Fruit fly (Drosophila melanogaster) whole organism, prepupa: Measurements from ENCODE around the gene Art4.

Experiments
- Blimp-1 ChIP-seq: fragments of 200-800 bp; sonication (Bioruptor generic); optimal IDR thresholded peaks from 3 replicates; lab custom pipeline; 2017; ENCODE audit warnings: missing biosample characterization, missing genetic modification characterization, mild to moderate bottlenecking, moderate library complexity, missing genetic modification reagents
- CG10631 ChIP-seq: fragments of 200-800 bp; sonication (Bioruptor generic); optimal IDR thresholded peaks from 2 replicates; lab custom pipeline; 2016; ENCODE audit warnings: missing biosample characterization, missing genetic modification characterization
- CG1621 ChIP-seq: fragments of 200-800 bp; sonication (Bioruptor generic); optimal IDR thresholded peaks from 3 replicates; lab custom pipeline; 2018; ENCODE audit warnings: missing biosample characterization, mild to moderate bottlenecking, missing genetic modification characterization
- CG16779 ChIP-seq: fragments of 200-800 bp; sonication (Bioruptor generic); optimal IDR thresholded peaks from 3 replicates; lab custom pipeline; 2017; ENCODE audit warnings: missing biosample characterization, mild to moderate bottlenecking, missing genetic modification characterization
- CG3032 ChIP-seq: fragments of 200-800 bp; optimal IDR thresholded peaks from 2 replicates; lab custom pipeline; 2019; ENCODE audit warnings: missing biosample characterization, mild to moderate bottlenecking, missing genetic modification characterization, moderate library complexity
- CG31627 ChIP-seq: fragments of 200-800 bp; sonication (Bioruptor generic); optimal IDR thresholded peaks from 3 replicates; lab custom pipeline; 2016; ENCODE audit warnings: missing biosample characterization, missing genetic modification characterization
- CG32006 ChIP-seq: fragments of 200-800 bp; sonication (Bioruptor generic); optimal IDR thresholded peaks from 3 replicates; lab custom pipeline; 2017; ENCODE audit warnings: missing biosample characterization, mild to moderate bottlenecking, missing genetic modification characterization
- CG34406 ChIP-seq: fragments of 200-800 bp; sonication (Bioruptor generic); optimal IDR thresholded peaks from 3 replicates; lab custom pipeline; 2016; ENCODE audit warnings: missing biosample characterization, missing genetic modification characterization
- CG3919 ChIP-seq: fragments of 200-800 bp; sonication (Bioruptor generic); optimal IDR thresholded peaks from 3 replicates; lab custom pipeline; 2016; ENCODE audit warnings: missing biosample characterization, missing genetic modification characterization
- CG4318 ChIP-seq: fragments of 200-800 bp; sonication (Bioruptor generic); optimal IDR thresholded peaks from 3 replicates; lab custom pipeline; 2017; ENCODE audit warnings: missing biosample characterization, mild to moderate bottlenecking, missing genetic modification characterization
- CG6276 ChIP-seq: fragments of 200-800 bp; sonication (Bioruptor generic); optimal IDR thresholded peaks from 2 replicates; lab custom pipeline; 2017; ENCODE audit warnings: missing biosample characterization, mild to moderate bottlenecking, missing genetic modification characterization
- CG6808 ChIP-seq: fragments of 200-800 bp; sonication (Bioruptor generic); optimal IDR thresholded peaks from 3 replicates; lab custom pipeline; 2017; ENCODE audit warnings: missing biosample characterization, missing genetic modification characterization, mild to moderate bottlenecking, moderate library complexity, missing genetic modification reagents
- CG6854 ChIP-seq: fragments of 200-800 bp; sonication (Bioruptor generic); optimal IDR thresholded peaks from 2 replicates; lab custom pipeline; 2017; ENCODE audit warnings: missing biosample characterization, mild to moderate bottlenecking, missing genetic modification characterization
- CG7368 ChIP-seq: fragments of 200-800 bp; sonication (Bioruptor generic); optimal IDR thresholded peaks from 3 replicates; lab custom pipeline; 2016; ENCODE audit warnings: missing biosample characterization, missing genetic modification characterization
- CG8119 ChIP-seq: fragments of 200-800 bp; sonication (Bioruptor generic); IDR thresholded peaks from 3 replicates; pipeline ENCODE4 v1.3.6; 2022; ENCODE audit warnings: missing biosample characterization, missing genetic modification characterization
- CG8319 ChIP-seq: fragments of 200-800 bp; sonication (Bioruptor generic); optimal IDR thresholded peaks from 3 replicates; lab custom pipeline; 2016; ENCODE audit warnings: missing biosample characterization, missing genetic modification characterization
- CG9139 ChIP-seq: fragments of 200-800 bp; sonication (Bioruptor generic); optimal IDR thresholded peaks from 3 replicates; lab custom pipeline; 2017; ENCODE audit warnings: missing biosample characterization, mild to moderate bottlenecking, missing genetic modification characterization
- Eip75B ChIP-seq: fragments of 200-800 bp; sonication (Bioruptor generic); optimal IDR thresholded peaks from 3 replicates; lab custom pipeline; 2016; ENCODE audit warnings: missing biosample characterization, missing genetic modification characterization
- Eip78C ChIP-seq: fragments of 200-800 bp; sonication (Bioruptor generic); peaks from one replicate; lab custom pipeline; 2016; ENCODE audit warnings: missing biosample characterization, missing genetic modification characterization
- Eip93F ChIP-seq: fragments of 200-800 bp; sonication (Bioruptor generic); optimal IDR thresholded peaks from 2 replicates; lab custom pipeline; 2016; ENCODE audit warnings: missing biosample characterization, mild to moderate bottlenecking, missing genetic modification characterization
- Ets21C ChIP-seq: fragments of 200-800 bp; sonication (Bioruptor generic); optimal IDR thresholded peaks from 3 replicates; lab custom pipeline; 2016; ENCODE audit warnings: missing biosample characterization, missing genetic modification characterization
- Ets96B ChIP-seq: fragments of 200-800 bp; optimal IDR thresholded peaks from 2 replicates; lab custom pipeline; 2019; ENCODE audit warnings: missing biosample characterization, mild to moderate bottlenecking, missing genetic modification characterization, moderate library complexity
- Gug ChIP-seq: fragments of 200-800 bp; sonication (Bioruptor generic); IDR thresholded peaks from 2 replicates; pipeline ENCODE4 v1.3.6; 2022; ENCODE audit warnings: missing biosample characterization, missing genetic modification characterization
- Hr39 ChIP-seq: fragments of 200-800 bp; sonication (Bioruptor generic); optimal IDR thresholded peaks from 2 replicates; lab custom pipeline; 2016; ENCODE audit warnings: missing biosample characterization, missing genetic modification characterization
- Lpt ChIP-seq: fragments of 200-800 bp; sonication (Bioruptor generic); optimal IDR thresholded peaks from 3 replicates; lab custom pipeline; 2016; ENCODE audit warnings: missing biosample characterization, missing genetic modification characterization
- Met ChIP-seq: fragments of 200-800 bp; sonication (Bioruptor generic); optimal IDR thresholded peaks from 3 replicates; lab custom pipeline; 2016; ENCODE audit warnings: missing biosample characterization, missing genetic modification characterization
- OdsH ChIP-seq: fragments of 200-800 bp; sonication (Bioruptor generic); optimal IDR thresholded peaks from 3 replicates; lab custom pipeline; 2016; ENCODE audit warnings: missing biosample characterization, missing genetic modification characterization
- Smox ChIP-seq: fragments of 200-800 bp; sonication (Bioruptor generic); optimal IDR thresholded peaks from 3 replicates; lab custom pipeline; 2016; ENCODE audit warnings: missing biosample characterization, missing genetic modification characterization
- Sox14 ChIP-seq: fragments of 200-800 bp; sonication (Bioruptor generic); optimal IDR thresholded peaks from 3 replicates; lab custom pipeline; 2016; ENCODE audit warnings: missing biosample characterization, missing genetic modification characterization
- Sox15 ChIP-seq: fragments of 200-800 bp; sonication (Bioruptor generic); optimal IDR thresholded peaks from 3 replicates; lab custom pipeline; 2016; ENCODE audit warnings: missing biosample characterization, missing genetic modification characterization
- achi ChIP-seq: fragments of 200-800 bp; sonication (Bioruptor generic); optimal IDR thresholded peaks from 3 replicates; lab custom pipeline; 2016; ENCODE audit warnings: missing biosample characterization, missing genetic modification characterization
- acj6 ChIP-seq: fragments of 200-800 bp; sonication (Bioruptor generic); optimal IDR thresholded peaks from 3 replicates; lab custom pipeline; 2016; ENCODE audit warnings: missing biosample characterization, missing genetic modification characterization
- cyc ChIP-seq: fragments of 200-800 bp; sonication (Bioruptor generic); optimal IDR thresholded peaks from 3 replicates; lab custom pipeline; 2016; ENCODE audit warnings: missing biosample characterization, missing genetic modification characterization
- dac ChIP-seq: fragments of 200-800 bp; sonication (Bioruptor generic); optimal IDR thresholded peaks from 2 replicates; lab custom pipeline; 2017; ENCODE audit warnings: missing biosample characterization, mild to moderate bottlenecking, missing genetic modification characterization
- dsx ChIP-seq: fragments of 200-800 bp; optimal IDR thresholded peaks from 3 replicates; lab custom pipeline; 2019; ENCODE audit warnings: missing biosample characterization, mild to moderate bottlenecking, missing genetic modification characterization, moderate library complexity; ENCODE audit not compliant: poor library complexity, severe bottlenecking
- eg ChIP-seq: fragments of 200-800 bp; sonication (Bioruptor generic); IDR thresholded peaks from 3 replicates; pipeline ENCODE4 v1.3.6; 2022; ENCODE audit warnings: missing biosample characterization, missing genetic modification characterization
- esn ChIP-seq: fragments of 200-800 bp; sonication (Bioruptor generic); optimal IDR thresholded peaks from 2 replicates; lab custom pipeline; 2016; ENCODE audit warnings: missing biosample characterization, mild to moderate bottlenecking, missing genetic modification characterization, moderate library complexity
- fd59A ChIP-seq: fragments of 200-800 bp; sonication (Bioruptor generic); optimal IDR thresholded peaks from 2 replicates; lab custom pipeline; 2017; ENCODE audit warnings: missing biosample characterization, mild to moderate bottlenecking, missing genetic modification characterization, missing genetic modification reagents
- fd85E ChIP-seq: fragments of 200-800 bp; sonication (Bioruptor generic); optimal IDR thresholded peaks from 3 replicates; lab custom pipeline; 2016; ENCODE audit warnings: missing biosample characterization, missing genetic modification characterization
- fkh ChIP-seq: fragments of 200-800 bp; sonication (Bioruptor generic); optimal IDR thresholded peaks from 3 replicates; lab custom pipeline; 2017; ENCODE audit warnings: missing biosample characterization, mild to moderate bottlenecking, missing genetic modification characterization, moderate library complexity
- salr ChIP-seq, 2 experiments: fragments of 200-800 bp; sonication (Bioruptor generic); optimal IDR thresholded peaks; 3 replicates each; lab custom pipeline; 2016 to 2018; ENCODE audit warnings: missing biosample characterization in 2 of 2, missing genetic modification characterization in 2 of 2, mild to moderate bottlenecking in 1 of 2
- ss ChIP-seq, 2 experiments: fragments of 200-800 bp; sonication (Bioruptor generic); optimal IDR thresholded peaks; 2 replicates in 1 of 2; 3 replicates in 1 of 2; lab custom pipeline; 2017 to 2018; ENCODE audit warnings: mild to moderate bottlenecking in 2 of 2, missing biosample characterization in 2 of 2, missing genetic modification characterization in 2 of 2, moderate library complexity in 1 of 2
- svp ChIP-seq: fragments of 200-800 bp; sonication (Bioruptor generic); peaks from one replicate; lab custom pipeline; 2016; ENCODE audit warnings: missing biosample characterization, missing genetic modification characterization
- topi ChIP-seq: fragments of 200-800 bp; sonication (Bioruptor generic); optimal IDR thresholded peaks from 3 replicates; lab custom pipeline; 2016; ENCODE audit warnings: missing biosample characterization, missing genetic modification characterization
- vri ChIP-seq: fragments of 200-800 bp; sonication (Bioruptor generic); optimal IDR thresholded peaks from 3 replicates; lab custom pipeline; 2016; ENCODE audit warnings: missing biosample characterization, mild to moderate bottlenecking, missing genetic modification characterization

Art4 gene

dm6 chr3R:9934863-9935262 is 51.0 kb downstream of the Art4 start (continued):
- TF ChIP-seq CG4318 (peak; percentile 44), eg (GFP tag; lab: Robert Waterston, UW) (peak; percentile 87), vri (GFP tag; lab: Kevin White, UChicago) (peak; percentile 7), salr (GFP tag; optimal IDR thresholded peaks at IDR 0.05; lab: Kevin White, UChicago) (peak in 1 of 2 experiments; percentile 15), cyc (GFP tag; lab: Kevin White, UChicago) (peak; percentile 76), Smox (GFP tag; lab: Kevin White, UChicago) (peak; percentile 56), fd59A (no peak), Blimp-1 (GFP tag; lab: Kevin White, UChicago) (no peak), Gug (GFP tag; lab: Robert Waterston, UW) (peak; percentile 62), esn (GFP tag; lab: Kevin White, UChicago) (peak; percentile 73), Sox15 (GFP tag; lab: Kevin White, UChicago) (no peak), CG6854 (no peak), achi (peak; percentile 30), CG7368 (GFP tag; lab: Kevin White, UChicago) (peak; percentile 37), fd85E (GFP tag; lab: Kevin White, UChicago) (no peak), acj6 (GFP tag; lab: Kevin White, UChicago) (peak; percentile 54), CG1621 (tag; lab: Kevin White, UChicago) (no peak), CG31627 (GFP tag; lab: Kevin White, UChicago) (peak; percentile 66), OdsH (peak; percentile 60), Hr39 (peak; percentile 66), CG8119 (GFP tag; lab: Robert Waterston, UW) (peak; percentile 66; the same call in 2 of the 3 replicates), Lpt (GFP tag; lab: Kevin White, UChicago) (peak; percentile 62), CG10631 (GFP tag; lab: Kevin White, UChicago) (peak; percentile 58), Eip93F (GFP tag; lab: Kevin White, UChicago) (no peak), Sox14 (GFP tag; lab: Kevin White, UChicago) (peak; percentile 39), Met (GFP tag; lab: Kevin White, UChicago) (peak; percentile 61), Ets21C (GFP tag; lab: Kevin White, UChicago) (peak; percentile 60), CG8319 (GFP tag; lab: Kevin White, UChicago) (peak; percentile 24), topi (GFP tag; lab: Kevin White, UChicago) (peak; percentile 67), dsx (GFP tag; lab: Kevin White, UChicago) (no peak)

- TF ChIP-seq fkh: peak; percentile 46
- TF ChIP-seq eg (GFP tag; lab: Robert Waterston, UW): peak; percentile 58; the same call in 1 of the 3 replicates
- no peak for TF ChIP-seq Sox15 (GFP tag; lab: Kevin White, UChicago)
- TF ChIP-seq Eip78C: peak; percentile 15
- peak; percentile 55 for TF ChIP-seq svp (GFP tag; lab: Kevin White, UChicago)
- no peak for TF ChIP-seq CG16779
- TF ChIP-seq, all 60 proteins: peak for 4
Observed at dm6 chr3R:9933956-9934733, 51.7 kb downstream of the Art4 start.

- TF ChIP-seq dac (GFP tag; lab: Kevin White, UChicago) (no peak), Lpt (GFP tag; lab: Kevin White, UChicago) (no peak), CG10631 (GFP tag; lab: Kevin White, UChicago) (no peak), CG9139 (peak; percentile 8), CG4318 (no peak), CG6808 (GFP tag; lab: Kevin White, UChicago) (peak; percentile 75), CG32006 (GFP tag; lab: Kevin White, UChicago) (peak; percentile 19), Eip78C (no peak), CG34406 (GFP tag; lab: Kevin White, UChicago) (no peak), Eip75B (GFP tag; lab: Kevin White, UChicago) (no peak), Ets21C (GFP tag; lab: Kevin White, UChicago) (no peak), ss (GFP tag; optimal IDR thresholded peaks at IDR 0.05; lab: Kevin White, UChicago) (peak; percentile 19 to 71), CG6276 (GFP tag; lab: Kevin White, UChicago) (peak; percentile 58), CG3919 (no peak), dsx (GFP tag; lab: Kevin White, UChicago) (peak; percentile 26), CG3032 (no peak), Ets96B (peak; percentile 32), CG8319 (GFP tag; lab: Kevin White, UChicago) (no peak), eg (GFP tag; lab: Robert Waterston, UW) (peak; percentile 69), vri (GFP tag; lab: Kevin White, UChicago) (no peak), Blimp-1 (GFP tag; lab: Kevin White, UChicago) (no peak), fd59A (no peak), cyc (GFP tag; lab: Kevin White, UChicago) (no peak)
Observed at dm6 chr3R:9933356-9933755, 52.5 kb downstream of the Art4 start.
